Worm (Caenorhabditis elegans): Measurements from ENCODE around the gene sre-35.

- TF ChIP-seq T22C8.4 (GFP tag; IDR thresholded peaks at IDR 0.05) (no peak), tab-1 (GFP tag; IDR thresholded peaks at IDR 0.05) (no peak), flt-1 (GFP tag; IDR thresholded peaks at IDR 0.05) (no peak), cog-1 (tag; optimal IDR thresholded peaks at IDR 0.05) (no peak), klf-2 (GFP tag; conservative IDR thresholded peaks at IDR 0.05) (no peak), ztf-29 (GFP tag; IDR thresholded peaks at IDR 0.05) (no peak), ref-1 (GFP tag; conservative IDR thresholded peaks at IDR 0.05) (no peak), med-1 (GFP tag; optimal IDR thresholded peaks at IDR 0.05; ENCODE audit: insufficient read depth) (no peak), ztf-23 (GFP tag; IDR thresholded peaks at IDR 0.05) (no peak)
These were observed 35.1 kb downstream of the sre-35 start, which contains the start of gene sre-27 for ce11 chrII:12417514-12417913.
